Worm (Caenorhabditis elegans) whole organism, young adult: ENCODE measurements around the gene ten-1.

Source experiments
- F33H1.4 ChIP-seq: fragments of 200-800 bp; sonication (Bioruptor generic); IDR thresholded peaks from 2 replicates; pipeline ENCODE4 v1.3.6; 2022; ENCODE audit warnings: missing genetic modification reagents, missing genetic modification characterization, missing compliant biosample characterization
- F52B5.7 ChIP-seq: sonication (generic microtip); optimal IDR thresholded peaks from 2 replicates; lab custom pipeline; 2016; ENCODE audit warnings: mild to moderate bottlenecking, missing genetic modification characterization, missing compliant biosample characterization
- Y53G8AR.9 ChIP-seq: fragments of 200-800 bp; sonication (Bioruptor generic); conservative IDR thresholded peaks from 2 replicates; pipeline ENCODE4 v1.3.6; 2022; ENCODE audit warnings: missing genetic modification reagents, missing genetic modification characterization, missing compliant biosample characterization
- ama-1 ChIP-seq, 3 experiments: fragments of 150-350 bp in 1 of 3; sonication (generic microtip) in 2 of 3; optimal IDR thresholded peaks; 2 replicates each; lab custom pipeline; 2014 to 2018; ENCODE audit warnings: missing biosample characterization in 2 of 3, missing genetic modification characterization in 2 of 3, missing genetic modification reagents in 2 of 3
- let-526 ChIP-seq: fragments of 200-800 bp; sonication (Bioruptor generic); IDR thresholded peaks from 2 replicates; pipeline ENCODE4 v1.3.6; 2022; ENCODE audit warnings: missing genetic modification reagents, missing genetic modification characterization, missing compliant biosample characterization
- lin-54 ChIP-seq: fragments of 200-800 bp; sonication (Bioruptor generic); optimal IDR thresholded peaks from 2 replicates; lab custom pipeline; 2018; ENCODE audit warnings: mild to moderate bottlenecking, missing genetic modification characterization, missing compliant biosample characterization
- mcd-1 ChIP-seq: fragments of 200-800 bp; sonication (Bioruptor generic); IDR thresholded peaks from 2 replicates; pipeline ENCODE4 v1.3.6; 2022; ENCODE audit warnings: missing genetic modification reagents, missing genetic modification characterization, missing compliant biosample characterization
- repo-1 ChIP-seq: sonication (generic microtip); optimal IDR thresholded peaks from 2 replicates; lab custom pipeline; 2017; ENCODE audit warnings: mild to moderate bottlenecking, missing genetic modification characterization, missing compliant biosample characterization
- sea-2 ChIP-seq: fragments of 200-800 bp; sonication (Bioruptor generic); IDR thresholded peaks from 2 replicates; pipeline ENCODE4 v1.3.6; 2022; ENCODE audit warnings: missing genetic modification characterization, missing compliant biosample characterization
- unc-130 ChIP-seq: sonication (generic microtip); optimal IDR thresholded peaks from 2 replicates; lab custom pipeline; 2016; ENCODE audit warnings: missing genetic modification reagents, missing genetic modification characterization, missing compliant biosample characterization

ce11 chrIII:6795326-6795725, 25.4 kb upstream of the ten-1 start, which contains the start of gene R05H11.1:
- TF ChIP-seq sea-2 (GFP tag; lab: Robert Waterston, UW) = no peak
- TF ChIP-seq repo-1 (tag; lab: Kevin White, UChicago) = no peak
- no peak for TF ChIP-seq ama-1 (optimal IDR thresholded peaks at IDR 0.05; lab: Kevin White, UChicago)
- no peak for TF ChIP-seq ama-1 (GFP tag; optimal IDR thresholded peaks at IDR 0.05; lab: Kevin White, UChicago)
- TF ChIP-seq F33H1.4 = no peak
- TF ChIP-seq let-526 (GFP tag; lab: Robert Waterston, UW) = no peak
- TF ChIP-seq mcd-1 = no peak
- no peak for TF ChIP-seq Y53G8AR.9 (GFP tag; lab: Robert Waterston, UW)
- TF ChIP-seq F52B5.7 (tag; lab: Kevin White, UChicago) = no peak
- TF ChIP-seq lin-54 (GFP tag; lab: Kevin White, UChicago) = no peak
- no peak for TF ChIP-seq unc-130 (GFP tag; lab: Kevin White, UChicago)
